Worm (Caenorhabditis elegans) whole organism, young adult: ENCODE data around the gene Y119D3B.12.

Experiments used
- C06A6.2 ChIP-seq: fragments of 200-800 bp; sonication (Bioruptor generic); conservative IDR thresholded peaks from 2 replicates; pipeline ENCODE4 v1.3.6; 2022; ENCODE audit warnings: missing genetic modification characterization, missing compliant biosample characterization
- C17E4.6 ChIP-seq: fragments of 200-800 bp; sonication (Bioruptor generic); IDR thresholded peaks from 2 replicates; pipeline ENCODE4 v1.3.6; 2022; ENCODE audit warnings: missing genetic modification reagents, missing genetic modification characterization, missing compliant biosample characterization
- D2030.7 ChIP-seq: fragments of 200-800 bp; sonication (Bioruptor generic); IDR thresholded peaks from 2 replicates; pipeline ENCODE4 v1.3.6; 2022; ENCODE audit warnings: missing genetic modification reagents, missing genetic modification characterization, missing compliant biosample characterization
- F33H1.4 ChIP-seq: fragments of 200-800 bp; sonication (Bioruptor generic); IDR thresholded peaks from 2 replicates; pipeline ENCODE4 v1.3.6; 2022; ENCODE audit warnings: missing genetic modification reagents, missing genetic modification characterization, missing compliant biosample characterization
- F49E8.2 ChIP-seq: sonication (generic microtip); optimal IDR thresholded peaks from 3 replicates; lab custom pipeline; 2017; ENCODE audit warnings: missing genetic modification characterization, mild to moderate bottlenecking, missing compliant biosample characterization, antibody characterized with exemption, moderate library complexity; ENCODE audit not compliant: insufficient read depth
- F52B5.7 ChIP-seq: sonication (generic microtip); optimal IDR thresholded peaks from 2 replicates; lab custom pipeline; 2016; ENCODE audit warnings: mild to moderate bottlenecking, missing genetic modification characterization, missing compliant biosample characterization
- F57A8.1 ChIP-seq: fragments of 200-800 bp; sonication (Bioruptor generic); optimal IDR thresholded peaks from 2 replicates; lab custom pipeline; 2018; ENCODE audit warnings: mild to moderate bottlenecking, missing genetic modification characterization, moderate library complexity, missing compliant biosample characterization
- K11D2.4 ChIP-seq: fragments of 200-800 bp; sonication (Bioruptor generic); IDR thresholded peaks from 2 replicates; pipeline ENCODE4 v1.3.6; 2022; ENCODE audit warnings: missing genetic modification reagents, missing genetic modification characterization, missing compliant biosample characterization
- Y67H2A.10 ChIP-seq: fragments of 200-800 bp; sonication (Bioruptor generic); conservative IDR thresholded peaks from 2 replicates; pipeline ENCODE4 v1.3.6; 2022; ENCODE audit warnings: missing genetic modification reagents, missing genetic modification characterization, missing compliant biosample characterization
- ZK185.1 ChIP-seq: sonication (generic microtip); optimal IDR thresholded peaks from 2 replicates; lab custom pipeline; 2016; ENCODE audit warnings: mild to moderate bottlenecking, missing genetic modification characterization, missing compliant biosample characterization; ENCODE audit not compliant: poor library complexity, severe bottlenecking
- akir-1 ChIP-seq: fragments of 200-800 bp; sonication (Bioruptor generic); optimal IDR thresholded peaks from 2 replicates; lab custom pipeline; 2018; ENCODE audit warnings: mild to moderate bottlenecking, missing genetic modification characterization, moderate library complexity, missing compliant biosample characterization
- atf-7 ChIP-seq: sonication (generic microtip); optimal IDR thresholded peaks from 2 replicates; lab custom pipeline; 2017; ENCODE audit warnings: mild to moderate bottlenecking, missing genetic modification characterization, missing compliant biosample characterization
- athp-1 ChIP-seq: sonication (generic microtip); optimal IDR thresholded peaks from 2 replicates; lab custom pipeline; 2017; ENCODE audit warnings: mild to moderate bottlenecking, missing genetic modification characterization, missing compliant biosample characterization
- ceh-40 ChIP-seq: fragments of 200-800 bp; sonication (Bioruptor generic); IDR thresholded peaks from 2 replicates; pipeline ENCODE4 v1.3.6; 2022; ENCODE audit warnings: missing genetic modification characterization, missing compliant biosample characterization
- ceh-58 ChIP-seq: fragments of 200-800 bp; sonication (Bioruptor generic); IDR thresholded peaks from 2 replicates; pipeline ENCODE4 v1.3.6; 2022; ENCODE audit warnings: missing genetic modification characterization, missing compliant biosample characterization
- ceh-79 ChIP-seq: sonication (generic microtip); optimal IDR thresholded peaks from 2 replicates; lab custom pipeline; 2017; ENCODE audit warnings: mild to moderate bottlenecking, missing genetic modification characterization, missing compliant biosample characterization
- ceh-91 ChIP-seq: fragments of 200-800 bp; sonication (Bioruptor generic); IDR thresholded peaks from 2 replicates; pipeline ENCODE4 v1.3.6; 2022; ENCODE audit warnings: missing genetic modification reagents, missing genetic modification characterization, missing compliant biosample characterization
- dox-1 ChIP-seq: fragments of 200-800 bp; sonication (Bioruptor generic); IDR thresholded peaks from 2 replicates; pipeline ENCODE4 v1.3.6; 2022; ENCODE audit warnings: missing genetic modification reagents, missing genetic modification characterization, missing compliant biosample characterization
- efl-1 ChIP-seq: fragments of 150-350 bp; optimal IDR thresholded peaks from 2 replicates; lab custom pipeline; 2014; ENCODE audit warnings: missing biosample characterization, missing genetic modification reagents, missing genetic modification characterization
- egl-18 ChIP-seq: fragments of 200-800 bp; sonication (Bioruptor generic); IDR thresholded peaks from 2 replicates; pipeline ENCODE4 v1.3.6; 2022; ENCODE audit warnings: missing genetic modification reagents, missing genetic modification characterization, missing compliant biosample characterization
- him-1 ChIP-seq: sonication (generic microtip); optimal IDR thresholded peaks from 2 replicates; lab custom pipeline; 2016; ENCODE audit warnings: missing genotype, missing genetic modification reagents, missing genetic modification characterization, missing compliant biosample characterization
- hmg-1.2 ChIP-seq: fragments of 200-800 bp; sonication (Bioruptor generic); IDR thresholded peaks from 2 replicates; pipeline ENCODE4 v1.3.6; 2022; ENCODE audit warnings: missing genetic modification reagents, missing genetic modification characterization, missing compliant biosample characterization
- hmg-20 ChIP-seq: fragments of 200-800 bp; sonication (Bioruptor generic); IDR thresholded peaks from 2 replicates; pipeline ENCODE4 v1.3.6; 2022; ENCODE audit warnings: missing genetic modification reagents, missing genetic modification characterization, missing compliant biosample characterization
- hrde-1 ChIP-seq: sonication (generic microtip); optimal IDR thresholded peaks from 2 replicates; lab custom pipeline; 2016; ENCODE audit warnings: missing genetic modification characterization, mild to moderate bottlenecking, missing compliant biosample characterization, moderate library complexity, missing genotype, missing genetic modification reagents, borderline replicate concordance
- hsf-1 ChIP-seq: fragments of 200-800 bp; sonication (Bioruptor generic); IDR thresholded peaks from 2 replicates; pipeline ENCODE4 v1.3.6; 2022; ENCODE audit warnings: missing genetic modification reagents, missing genetic modification characterization, missing compliant biosample characterization
- lag-1 ChIP-seq: fragments of 200-800 bp; sonication (Bioruptor generic); IDR thresholded peaks from 2 replicates; pipeline ENCODE4 v1.3.6; 2022; ENCODE audit warnings: missing genetic modification reagents, missing genetic modification characterization, missing compliant biosample characterization
- let-607 ChIP-seq, 2 experiments: fragments of 200-800 bp in 1 of 2; sonication (Bioruptor generic) in 1 of 2; sonication (generic microtip) in 1 of 2; optimal IDR thresholded peaks; 2 replicates each; lab custom pipeline; 2016 to 2018; ENCODE audit warnings: mild to moderate bottlenecking in 2 of 2, missing compliant biosample characterization in 2 of 2, missing genetic modification characterization in 2 of 2, moderate library complexity in 2 of 2, missing genotype in 1 of 2
- lin-26 ChIP-seq: fragments of 200-800 bp; sonication (Bioruptor generic); IDR thresholded peaks from 2 replicates; pipeline ENCODE4 v1.3.6; 2022; ENCODE audit warnings: missing genetic modification reagents, missing genetic modification characterization, missing compliant biosample characterization
- lin-40 ChIP-seq: sonication (generic microtip); optimal IDR thresholded peaks from 2 replicates; lab custom pipeline; 2016; ENCODE audit warnings: missing genetic modification characterization, mild to moderate bottlenecking, missing compliant biosample characterization, missing genotype, missing genetic modification reagents
- lir-1 ChIP-seq: fragments of 200-800 bp; sonication (Bioruptor generic); conservative IDR thresholded peaks from 2 replicates; pipeline ENCODE4 v1.3.6; 2022; ENCODE audit warnings: missing genetic modification reagents, missing genetic modification characterization, missing compliant biosample characterization
- madf-8 ChIP-seq: fragments of 200-800 bp; sonication (Bioruptor generic); conservative IDR thresholded peaks from 2 replicates; pipeline ENCODE4 v1.3.6; 2022; ENCODE audit warnings: missing genetic modification reagents, missing genetic modification characterization, missing compliant biosample characterization
- mes-4 ChIP-seq: sonication (generic microtip); optimal IDR thresholded peaks from 2 replicates; lab custom pipeline; 2016; ENCODE audit warnings: missing genotype, missing genetic modification characterization, missing compliant biosample characterization
- mxl-1 ChIP-seq: sonication (generic microtip); optimal IDR thresholded peaks from 2 replicates; lab custom pipeline; 2016; ENCODE audit warnings: missing genetic modification characterization, missing compliant biosample characterization
- nfyb-1 ChIP-seq: fragments of 200-800 bp; sonication (Bioruptor generic); IDR thresholded peaks from 2 replicates; pipeline ENCODE4 v1.3.6; 2022; ENCODE audit warnings: missing genetic modification reagents, missing genetic modification characterization, missing compliant biosample characterization
- nhr-179 ChIP-seq: sonication (generic microtip); optimal IDR thresholded peaks from 2 replicates; lab custom pipeline; 2016; ENCODE audit warnings: mild to moderate bottlenecking, missing genetic modification characterization, missing compliant biosample characterization
- pbrm-1 ChIP-seq: fragments of 200-800 bp; sonication (Bioruptor generic); IDR thresholded peaks from 2 replicates; pipeline ENCODE4 v1.3.6; 2022; ENCODE audit warnings: missing genetic modification reagents, missing genetic modification characterization, missing compliant biosample characterization
- pha-4 ChIP-seq: fragments of 150-350 bp; sonication (generic microtip); optimal IDR thresholded peaks from 2 replicates; lab custom pipeline; 2014; ENCODE audit warnings: missing biosample characterization, missing genetic modification reagents, missing genetic modification characterization
- sdz-38 ChIP-seq: sonication (generic microtip); optimal IDR thresholded peaks from 2 replicates; lab custom pipeline; 2016; ENCODE audit warnings: missing genotype, missing genetic modification characterization, missing compliant biosample characterization
- sea-2 ChIP-seq: fragments of 200-800 bp; sonication (Bioruptor generic); IDR thresholded peaks from 2 replicates; pipeline ENCODE4 v1.3.6; 2022; ENCODE audit warnings: missing genetic modification characterization, missing compliant biosample characterization
- snpc-3.4 ChIP-seq: sonication (generic microtip); optimal IDR thresholded peaks from 2 replicates; lab custom pipeline; 2017; ENCODE audit warnings: missing genetic modification characterization, mild to moderate bottlenecking, missing compliant biosample characterization, antibody characterized with exemption, moderate library complexity, missing genotype, missing genetic modification reagents
- somi-1 ChIP-seq: fragments of 200-800 bp; sonication (Bioruptor generic); optimal IDR thresholded peaks from 2 replicates; lab custom pipeline; 2018; ENCODE audit warnings: mild to moderate bottlenecking, missing genetic modification characterization, missing compliant biosample characterization
- zim-3 ChIP-seq: sonication (generic microtip); optimal IDR thresholded peaks from 2 replicates; lab custom pipeline; 2017; ENCODE audit warnings: mild to moderate bottlenecking, missing genetic modification characterization, moderate library complexity, missing compliant biosample characterization
- ztf-18 ChIP-seq: sonication (generic microtip); optimal IDR thresholded peaks from 2 replicates; lab custom pipeline; 2016; ENCODE audit warnings: missing genotype, mild to moderate bottlenecking, missing genetic modification characterization, missing compliant biosample characterization
- ztf-25 ChIP-seq: fragments of 200-800 bp; sonication (Bioruptor generic); IDR thresholded peaks from 2 replicates; pipeline ENCODE4 v1.3.6; 2022; ENCODE audit warnings: missing genetic modification reagents, missing genetic modification characterization, missing compliant biosample characterization
- ztf-26 ChIP-seq: sonication (generic microtip); optimal IDR thresholded peaks from 2 replicates; lab custom pipeline; 2017; ENCODE audit warnings: missing genetic modification characterization, missing compliant biosample characterization
- ztf-3 ChIP-seq: fragments of 200-800 bp; sonication (Bioruptor generic); optimal IDR thresholded peaks from 2 replicates; lab custom pipeline; 2018; ENCODE audit warnings: mild to moderate bottlenecking, missing genetic modification characterization, missing compliant biosample characterization

Y119D3B.12 gene

ce11 chrIII:1201958-1202596 is at the start of gene Y119D3B.12, which contains the start of gene mrpl-45 (continued):
- TF ChIP-seq pbrm-1 (GFP tag; lab: Robert Waterston, UW) (peak; percentile 23; the same call in 1 of the 2 replicates), ceh-91 (0 out of 2 replicates have a peak, but pooled peaks have one; percentile 16), athp-1 (tag; lab: Kevin White, UChicago) (peak; percentile 66), F57A8.1 (no peak), lin-40 (peak; percentile 66)

- no peak for TF ChIP-seq ztf-25
- no peak for TF ChIP-seq pha-4
- no peak for TF ChIP-seq zim-3 (tag; lab: Kevin White, UChicago)
- TF ChIP-seq Y67H2A.10 (GFP tag; lab: Robert Waterston, UW), result no peak
- TF ChIP-seq ceh-58 (GFP tag; lab: Robert Waterston, UW), result no peak
- TF ChIP-seq ceh-40, result no peak
- no peak for TF ChIP-seq lag-1 (GFP tag; lab: Robert Waterston, UW)
- no peak for TF ChIP-seq somi-1 (GFP tag; lab: Kevin White, UChicago)
- no peak for TF ChIP-seq ZK185.1
- no peak for TF ChIP-seq ztf-18 (tag; lab: Kevin White, UChicago)
- no peak for TF ChIP-seq madf-8 (GFP tag; lab: Robert Waterston, UW)
- TF ChIP-seq pbrm-1 (GFP tag; lab: Robert Waterston, UW), result no peak
- no peak for TF ChIP-seq lin-40
- TF ChIP-seq hsf-1 (GFP tag; lab: Robert Waterston, UW), result no peak
- TF ChIP-seq ceh-79 (tag; lab: Kevin White, UChicago), result no peak
- no peak for TF ChIP-seq F52B5.7 (tag; lab: Kevin White, UChicago)
These were observed 40.4 kb upstream of the Y119D3B.12 start for ce11 chrIII:1161946-1162345.

- TF ChIP-seq ztf-3 (GFP tag; lab: Kevin White, UChicago), result no peak
- peak; percentile 68 for TF ChIP-seq him-1 (tag; lab: Kevin White, UChicago)
- TF ChIP-seq nhr-179 (tag; lab: Kevin White, UChicago), result no peak
- no peak for TF ChIP-seq ztf-26 (tag; lab: Kevin White, UChicago)
- peak; percentile 75 for TF ChIP-seq lin-26 (GFP tag; lab: Robert Waterston, UW)
- TF ChIP-seq F49E8.2, result peak; percentile 8
- no peak for TF ChIP-seq egl-18 (GFP tag; lab: Robert Waterston, UW)
- no peak for TF ChIP-seq F33H1.4 (GFP tag; lab: Robert Waterston, UW)
- peak; percentile 36; the same call in 1 of the 2 replicates for TF ChIP-seq hmg-1.2 (GFP tag; lab: Robert Waterston, UW)
- TF ChIP-seq efl-1, result no peak
- TF ChIP-seq sea-2 (GFP tag; lab: Robert Waterston, UW), result no peak
- TF ChIP-seq C17E4.6 (GFP tag; lab: Robert Waterston, UW), result no peak
- no peak for TF ChIP-seq let-607 (tag; optimal IDR thresholded peaks at IDR 0.05; lab: Kevin White, UChicago)
- TF ChIP-seq C06A6.2 (GFP tag; lab: Robert Waterston, UW), result no peak
- 0 out of 2 replicates have a peak, but pooled peaks have one; percentile 57 for TF ChIP-seq nfyb-1 (GFP tag; lab: Robert Waterston, UW)
- TF ChIP-seq hrde-1, result no peak
- TF ChIP-seq K11D2.4 (GFP tag; lab: Robert Waterston, UW), result no peak
- TF ChIP-seq akir-1 (GFP tag; lab: Kevin White, UChicago), result no peak
- no peak for TF ChIP-seq F57A8.1
- TF ChIP-seq lir-1 (GFP tag; lab: Robert Waterston, UW), result no peak
- no peak for TF ChIP-seq sdz-38
- TF ChIP-seq mes-4 (tag; lab: Kevin White, UChicago), result no peak
- TF ChIP-seq F52B5.7 (tag; lab: Kevin White, UChicago), result no peak
- TF ChIP-seq D2030.7 (GFP tag; lab: Robert Waterston, UW), result peak; percentile 31
- peak; percentile 16 for TF ChIP-seq mxl-1
- peak; percentile 32; the same call in 1 of the 2 replicates for TF ChIP-seq dox-1 (GFP tag; lab: Robert Waterston, UW)
- no peak for TF ChIP-seq hsf-1 (GFP tag; lab: Robert Waterston, UW)
- TF ChIP-seq atf-7 (tag; lab: Kevin White, UChicago), result no peak
- TF ChIP-seq snpc-3.4 (tag; lab: Kevin White, UChicago), result peak; percentile 0
- TF ChIP-seq hmg-20 (GFP tag; lab: Robert Waterston, UW), result no peak
These were observed 39.1 kb upstream of the Y119D3B.12 start for ce11 chrIII:1163203-1163602.
